Fruit fly (Drosophila melanogaster) whole organism, wandering third instar larva: ENCODE measurements around the gene CG6271.

ENCODE experiments used
- Abd-B ChIP-seq: fragments of >200 bp; optimal IDR thresholded peaks from 2 replicates; lab custom pipeline; 2017; ENCODE audit warnings: missing biosample characterization, missing genetic modification characterization
- CG32264 ChIP-seq: fragments of 200-800 bp; sonication (Bioruptor generic); optimal IDR thresholded peaks from 2 replicates; lab custom pipeline; 2016; ENCODE audit warnings: missing biosample characterization, missing genetic modification characterization
- CG9705 ChIP-seq: fragments of 200-800 bp; sonication (Bioruptor generic); optimal IDR thresholded peaks from 2 replicates; lab custom pipeline; 2018; ENCODE audit warnings: missing biosample characterization, mild to moderate bottlenecking, missing genetic modification characterization
- CrebA ChIP-seq: fragments of 200-800 bp; sonication (Bioruptor generic); optimal IDR thresholded peaks from 2 replicates; lab custom pipeline; 2016; ENCODE audit warnings: missing biosample characterization, mild to moderate bottlenecking, missing genetic modification characterization, borderline replicate concordance
- Dfd ChIP-seq: fragments of >200 bp; optimal IDR thresholded peaks from 2 replicates; lab custom pipeline; 2017; ENCODE audit warnings: missing biosample characterization, missing genetic modification characterization
- Dif ChIP-seq: fragments of 200-275, 200-300 bp; sonication (Bioruptor generic); optimal IDR thresholded peaks from 2 replicates; lab custom pipeline; 2018; ENCODE audit warnings: missing biosample characterization, missing genetic modification characterization; ENCODE audit not compliant: partially characterized antibody
- GATAd ChIP-seq: sonication (Bioruptor generic); optimal IDR thresholded peaks from 2 replicates; lab custom pipeline; 2016; ENCODE audit warnings: missing biosample characterization, missing genetic modification characterization
- HLH106 ChIP-seq: fragments of 200-800 bp; optimal IDR thresholded peaks from 3 replicates; lab custom pipeline; 2019; ENCODE audit warnings: missing biosample characterization, mild to moderate bottlenecking, missing genetic modification characterization, moderate library complexity
- Hnf4 ChIP-seq: fragments of 200-800 bp; sonication (Bioruptor generic); optimal IDR thresholded peaks from 2 replicates; lab custom pipeline; 2016; ENCODE audit warnings: missing biosample characterization, mild to moderate bottlenecking, missing genetic modification characterization
- Hr78 ChIP-seq: fragments of >200 bp; optimal IDR thresholded peaks from 2 replicates; lab custom pipeline; 2017; ENCODE audit warnings: missing biosample characterization, missing genetic modification characterization
- Hr83 ChIP-seq: fragments of 200-300 bp; sonication (Bioruptor generic); optimal IDR thresholded peaks from 2 replicates; lab custom pipeline; 2016; ENCODE audit warnings: missing biosample characterization, mild to moderate bottlenecking, missing genetic modification characterization, moderate library complexity; ENCODE audit not compliant: poor library complexity, severe bottlenecking
- Jra ChIP-seq: sonication (Bioruptor generic); optimal IDR thresholded peaks from 2 replicates; lab custom pipeline; 2016; ENCODE audit warnings: missing biosample characterization, missing genetic modification characterization
- Mio ChIP-seq: sonication (Bioruptor generic); optimal IDR thresholded peaks from 2 replicates; lab custom pipeline; 2016; ENCODE audit warnings: missing biosample characterization, missing genetic modification characterization
- Myc ChIP-seq: fragments of >200 bp; optimal IDR thresholded peaks from 2 replicates; lab custom pipeline; 2017
- N ChIP-seq: fragments of >200 bp; optimal IDR thresholded peaks from 2 replicates; lab custom pipeline; 2018; ENCODE audit warnings: missing biosample characterization, missing external identifiers, missing genetic modification characterization
- OdsH ChIP-seq: fragments of 200-800 bp; sonication (Bioruptor generic); optimal IDR thresholded peaks from 2 replicates; lab custom pipeline; 2016; ENCODE audit warnings: missing biosample characterization, mild to moderate bottlenecking, missing genetic modification characterization
- Rel ChIP-seq, 2 experiments: fragments of 200-800 bp; sonication (Bioruptor generic) in 1 of 2; optimal IDR thresholded peaks; 2 replicates in 1 of 2; 3 replicates in 1 of 2; lab custom pipeline; 2016 to 2019; ENCODE audit warnings: mild to moderate bottlenecking in 2 of 2, missing biosample characterization in 2 of 2, missing genetic modification characterization in 2 of 2, moderate library complexity in 1 of 2
- Sp1 ChIP-seq: fragments of 200-800 bp; sonication (Bioruptor generic); optimal IDR thresholded peaks from 3 replicates; lab custom pipeline; 2019; ENCODE audit warnings: missing biosample characterization, mild to moderate bottlenecking, missing genetic modification characterization, moderate library complexity
- Vsx2 ChIP-seq: fragments of 200-300, 225-300 bp; sonication (Bioruptor generic); optimal IDR thresholded peaks from 2 replicates; lab custom pipeline; 2018; ENCODE audit warnings: missing biosample characterization, missing genetic modification characterization; ENCODE audit not compliant: partially characterized antibody
- br ChIP-seq: fragments of 200-800 bp; sonication (Bioruptor generic); optimal IDR thresholded peaks from 2 replicates; lab custom pipeline; 2016; ENCODE audit warnings: missing biosample characterization, missing genetic modification characterization
- brk ChIP-seq: fragments of 200-800 bp; sonication (Bioruptor generic); optimal IDR thresholded peaks from 2 replicates; lab custom pipeline; 2016; ENCODE audit warnings: missing biosample characterization, mild to moderate bottlenecking, missing genetic modification characterization
- dl ChIP-seq, 2 experiments: fragments of 175-275, 200-275 bp in 1 of 2; fragments of 200-275 bp in 1 of 2; sonication (Bioruptor generic); optimal IDR thresholded peaks; lab custom pipeline; 2018; ENCODE audit warnings: mild to moderate bottlenecking in 2 of 2, missing biosample characterization in 2 of 2, missing genetic modification characterization in 2 of 2, moderate library complexity in 2 of 2; ENCODE audit not compliant: partially characterized antibody in 2 of 2, insufficient read depth in 1 of 2
- dmrt93B ChIP-seq: fragments of 200-800 bp; sonication (Bioruptor generic); optimal IDR thresholded peaks from 2 replicates; lab custom pipeline; 2018; ENCODE audit warnings: missing biosample characterization, mild to moderate bottlenecking, missing genetic modification characterization
- dsf ChIP-seq: sonication (Bioruptor generic); optimal IDR thresholded peaks from 2 replicates; lab custom pipeline; 2016; ENCODE audit warnings: missing biosample characterization, missing genetic modification characterization, borderline replicate concordance
- ey ChIP-seq: fragments of 200-800 bp; sonication (Bioruptor generic); optimal IDR thresholded peaks from 2 replicates; lab custom pipeline; 2016; ENCODE audit warnings: missing biosample characterization, missing genetic modification characterization
- foxo ChIP-seq, 2 experiments: fragments of 200-800 bp; sonication (Bioruptor generic); optimal IDR thresholded peaks; 2 replicates in 1 of 2; 3 replicates in 1 of 2; lab custom pipeline; 2016 to 2017; ENCODE audit warnings: missing biosample characterization in 2 of 2, missing genetic modification characterization in 2 of 2
- fru ChIP-seq: fragments of 200-800 bp; sonication (Bioruptor generic); optimal IDR thresholded peaks from 3 replicates; lab custom pipeline; 2016; ENCODE audit warnings: missing biosample characterization, mild to moderate bottlenecking, missing genetic modification characterization
- h ChIP-seq: fragments of 200-800 bp; sonication (Bioruptor generic); optimal IDR thresholded peaks from 3 replicates; lab custom pipeline; 2016; ENCODE audit warnings: missing biosample characterization, mild to moderate bottlenecking, missing genetic modification characterization
- jim ChIP-seq: fragments of 175-275, 200-325 bp; sonication (Bioruptor generic); optimal IDR thresholded peaks from 2 replicates; lab custom pipeline; 2016; ENCODE audit warnings: missing biosample characterization, mild to moderate bottlenecking, missing genetic modification characterization
- lola ChIP-seq: fragments of >200 bp; optimal IDR thresholded peaks from 2 replicates; lab custom pipeline; 2017; ENCODE audit warnings: missing biosample characterization, missing genetic modification characterization
- pan ChIP-seq: fragments of >200 bp; optimal IDR thresholded peaks from 2 replicates; lab custom pipeline; 2017
- psq ChIP-seq: fragments of 200-800 bp; sonication (Bioruptor generic); optimal IDR thresholded peaks from 3 replicates; lab custom pipeline; 2017; ENCODE audit warnings: missing biosample characterization, mild to moderate bottlenecking, missing genetic modification characterization, moderate library complexity
- rgr ChIP-seq: fragments of 200-800 bp; sonication (Bioruptor generic); optimal IDR thresholded peaks from 3 replicates; lab custom pipeline; 2016; ENCODE audit warnings: missing biosample characterization, mild to moderate bottlenecking, missing genetic modification characterization
- sage ChIP-seq: fragments of 200-800 bp; sonication (Bioruptor generic); optimal IDR thresholded peaks from 2 replicates; lab custom pipeline; 2016; ENCODE audit warnings: missing biosample characterization, mild to moderate bottlenecking, missing genetic modification characterization
- sv ChIP-seq: fragments of 200-800 bp; sonication (Bioruptor generic); optimal IDR thresholded peaks from 3 replicates; lab custom pipeline; 2016; ENCODE audit warnings: missing biosample characterization, missing genetic modification characterization
- tai ChIP-seq: sonication (Bioruptor generic); optimal IDR thresholded peaks from 2 replicates; lab custom pipeline; 2016; ENCODE audit warnings: missing biosample characterization, missing genetic modification characterization
- usp ChIP-seq: fragments of >200 bp; optimal IDR thresholded peaks from 2 replicates; lab custom pipeline; 2017; ENCODE audit warnings: missing biosample characterization, missing genetic modification characterization
- woc ChIP-seq: sonication (Bioruptor generic); optimal IDR thresholded peaks from 2 replicates; lab custom pipeline; 2016; ENCODE audit warnings: missing biosample characterization, mild to moderate bottlenecking, missing genetic modification characterization

The CG6271 gene

dm6 chr3R:26989802-26990509 is 36.0 kb downstream of the CG6271 start, which contains the start of gene CG31076 (continued):
- TF ChIP-seq sv (no peak), h (GFP tag; lab: Kevin White, UChicago) (peak; percentile 89), br (GFP tag; lab: Kevin White, UChicago) (peak; percentile 56), foxo (GFP tag; optimal IDR thresholded peaks at IDR 0.05; lab: Kevin White, UChicago) (peak in 1 of 2 experiments; percentile 83), HLH106 (peak; percentile 82), dsf (no peak), Myc (no peak), Sp1 (GFP tag; lab: Kevin White, UChicago) (peak; percentile 77)
- TF ChIP-seq, all 38 proteins: peak for 22

- TF ChIP-seq Abd-B (GFP tag; lab: Kevin White, UChicago) (no peak), tai (peak; percentile 75), CrebA (GFP tag; lab: Kevin White, UChicago) (peak; percentile 50), OdsH (peak; percentile 90), CG32264 (peak; percentile 71), h (GFP tag; lab: Kevin White, UChicago) (peak; percentile 91), N (GFP tag; lab: Kevin White, UChicago) (no peak), jim (GFP tag; lab: Kevin White, UChicago) (no peak), dsf (peak; percentile 55), HLH106 (peak; percentile 89), dmrt93B (GFP tag; lab: Kevin White, UChicago) (peak; percentile 88), br (GFP tag; lab: Kevin White, UChicago) (peak; percentile 83), woc (GFP tag; lab: Kevin White, UChicago) (peak; percentile 84), sv (peak; percentile 16), Vsx2 (no peak), Sp1 (GFP tag; lab: Kevin White, UChicago) (peak; percentile 90), GATAd (GFP tag; lab: Kevin White, UChicago) (no peak), ey (peak; percentile 83), psq (GFP tag; lab: Kevin White, UChicago) (peak; percentile 100), Jra (peak; percentile 50), usp (GFP tag; lab: Kevin White, UChicago) (no peak), rgr (peak; percentile 91), Myc (peak; percentile 60), Hr83 (peak; percentile 58), fru (peak; percentile 90), foxo (GFP tag; optimal IDR thresholded peaks at IDR 0.05; lab: Kevin White, UChicago) (peak in 1 of 2 experiments; percentile 97), lola (GFP tag; lab: Kevin White, UChicago) (no peak), Dfd (GFP tag; lab: Kevin White, UChicago) (no peak), pan (lab: Kevin White, UChicago) (no peak), Mio (GFP tag; lab: Kevin White, UChicago) (peak; percentile 54), sage (peak; percentile 92), CG9705 (GFP tag; lab: Kevin White, UChicago) (peak; percentile 87), Dif (GFP tag; lab: Kevin White, UChicago) (peak; percentile 70), Hnf4 (peak; percentile 81), Hr78 (GFP tag; lab: Kevin White, UChicago) (no peak), brk (GFP tag; lab: Kevin White, UChicago) (peak; percentile 93), dl (GFP tag; optimal IDR thresholded peaks at IDR 0.05; lab: Kevin White, UChicago; ENCODE audit: insufficient read depth in 1 of 2, partially characterized antibody in 2 of 2) (peak in 1 of 2 experiments; percentile 12), Rel (GFP tag; optimal IDR thresholded peaks at IDR 0.05; lab: Kevin White, UChicago) (peak; percentile 75), Rel (tag; optimal IDR thresholded peaks at IDR 0.05; lab: Kevin White, UChicago) (peak; percentile 39)
Measured at dm6 chr3R:26988412-26988981, 37.4 kb downstream of the CG6271 start, which contains the start of gene CG31075. CG31075 (minus strand) TSS chr3R:26988517.
